Worm (Caenorhabditis elegans) whole organism, midembryonic: ENCODE results near the gene Y49A3A.3.

Source experiments
- med-1 ChIP-seq: sonication (generic microtip); optimal IDR thresholded peaks from 2 replicates; lab custom pipeline; 2017; ENCODE audit warnings: missing genetic modification characterization, mild to moderate bottlenecking, missing compliant biosample characterization, antibody characterized with exemption, missing genetic modification reagents; ENCODE audit not compliant: insufficient read depth
- tab-1 ChIP-seq: fragments of 200-800 bp; sonication (Bioruptor generic); IDR thresholded peaks from 2 replicates; pipeline ENCODE4 v1.3.6; 2022; ENCODE audit warnings: missing genetic modification characterization, missing compliant biosample characterization

DNA sequence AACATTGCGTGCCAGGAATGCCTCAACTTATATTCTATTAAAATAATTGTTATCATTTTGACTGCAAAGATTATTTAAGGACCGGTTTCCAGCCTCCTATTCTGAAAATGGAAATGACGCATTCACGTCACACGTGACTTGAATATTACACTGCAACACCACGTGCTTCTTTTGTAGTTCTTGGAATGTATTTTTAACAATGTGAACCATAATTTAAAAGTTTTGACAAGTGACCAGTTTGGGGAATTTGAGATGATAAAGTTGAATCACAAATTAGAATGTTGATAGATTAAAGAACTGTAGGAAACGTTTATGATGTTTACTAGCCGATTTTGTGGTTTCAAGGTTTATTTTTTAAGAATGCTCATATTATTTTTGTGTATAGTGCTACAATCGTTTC lies 12.5 kb upstream of the Y49A3A.3 start, which contains the start of gene F47B8.10:
- TF ChIP-seq med-1 (no peak), tab-1 (no peak)
